Fruit fly (Drosophila melanogaster): ENCODE measurements around the gene Zaf1.

The Zaf1 gene

dm6 chr3R:11616219-11616618 lies 9.2 kb downstream of the Zaf1 start:
- TF ChIP-seq CG8478 (optimal IDR thresholded peaks at IDR 0.05) (no peak), CTCF (optimal IDR thresholded peaks at IDR 0.05) (no peak)

- TF ChIP-seq CTCF (optimal IDR thresholded peaks at IDR 0.05) (no peak), CG8478 (optimal IDR thresholded peaks at IDR 0.05) (no peak)
Measured at dm6 chr3R:11615415-11616104, 9.9 kb downstream of the Zaf1 start.

dm6 chr3R:11614507-11614906 lies 10.9 kb downstream of the Zaf1 start:
- no peak for TF ChIP-seq CTCF (optimal IDR thresholded peaks at IDR 0.05)
- TF ChIP-seq CG8478 (optimal IDR thresholded peaks at IDR 0.05): no peak

dm6 chr3R:11614107-11614506 lies 11.3 kb downstream of the Zaf1 start:
- no peak for TF ChIP-seq CG8478 (optimal IDR thresholded peaks at IDR 0.05)

dm6 chr3R:11613252-11614036 lies 12.0 kb downstream of the Zaf1 start:
- peak; percentile 95 to 98 for TF ChIP-seq CTCF (optimal IDR thresholded peaks at IDR 0.05)
- TF ChIP-seq CG8478 (optimal IDR thresholded peaks at IDR 0.05): no peak

dm6 chr3R:11612467-11612866 lies 13.0 kb downstream of the Zaf1 start:
- TF ChIP-seq CTCF (optimal IDR thresholded peaks at IDR 0.05): no peak
- TF ChIP-seq CG8478 (optimal IDR thresholded peaks at IDR 0.05): no peak

- TF ChIP-seq CTCF (optimal IDR thresholded peaks at IDR 0.05) (no peak), CG8478 (optimal IDR thresholded peaks at IDR 0.05) (no peak)
Measured at dm6 chr3R:11606679-11607078, 18.8 kb downstream of the Zaf1 start.

- TF ChIP-seq CTCF (optimal IDR thresholded peaks at IDR 0.05): no peak
- no peak for TF ChIP-seq CG8478 (optimal IDR thresholded peaks at IDR 0.05)
Measured at dm6 chr3R:11604654-11605436, 20.6 kb downstream of the Zaf1 start.

- no peak for TF ChIP-seq CG8478 (optimal IDR thresholded peaks at IDR 0.05)
- TF ChIP-seq CTCF (optimal IDR thresholded peaks at IDR 0.05): no peak
Measured at dm6 chr3R:11603136-11603535, 22.3 kb downstream of the Zaf1 start.

dm6 chr3R:11595523-11595922 lies 29.9 kb downstream of the Zaf1 start:
- no peak for TF ChIP-seq CG8478 (optimal IDR thresholded peaks at IDR 0.05)
- TF ChIP-seq CTCF (optimal IDR thresholded peaks at IDR 0.05): no peak

- peak; percentile 54 to 61 for TF ChIP-seq CTCF (optimal IDR thresholded peaks at IDR 0.05)
- no peak for TF ChIP-seq CG8478 (optimal IDR thresholded peaks at IDR 0.05)
Measured at dm6 chr3R:11589764-11590358, 35.6 kb downstream of the Zaf1 start, which contains the start of gene CG6791. TSS of gene CG6791 (minus strand) at chr3R:11590146.

dm6 chr3R:11582253-11582589 lies 43.2 kb downstream of the Zaf1 start:
- TF ChIP-seq CG8478 (optimal IDR thresholded peaks at IDR 0.05) (no peak), CTCF (optimal IDR thresholded peaks at IDR 0.05) (no peak)

- TF ChIP-seq CG8478 (optimal IDR thresholded peaks at IDR 0.05) (no peak), CTCF (optimal IDR thresholded peaks at IDR 0.05) (peak; percentile 4 to 47)
Measured at dm6 chr3R:11581340-11582252, 43.8 kb downstream of the Zaf1 start, which contains the start of gene wkd. TSS of gene wkd (plus strand) at chr3R:11581576.

- no peak for TF ChIP-seq CTCF (optimal IDR thresholded peaks at IDR 0.05)
- TF ChIP-seq CG8478 (optimal IDR thresholded peaks at IDR 0.05): no peak
Measured at dm6 chr3R:11578645-11579044, 46.8 kb downstream of the Zaf1 start, which contains the start of the genes CG6790 and CG5342. TSS of gene CG6790 (minus strand) at chr3R:11578745. TSS of gene CG5342 (plus strand) at chr3R:11578826.

Data from S2 (cell line).